Fruit fly (Drosophila melanogaster) whole organism, wandering third instar larva: ENCODE measurements around the gene Sf3b3.
A peak's percentile ranks its signal among the peaks of the same experiment; 100 is the strongest.

Experiments used
- CG9705 ChIP-seq: fragments of 200-800 bp; sonication (Bioruptor generic); optimal IDR thresholded peaks from 2 replicates; lab custom pipeline; 2018; ENCODE audit warnings: missing biosample characterization, mild to moderate bottlenecking, missing genetic modification characterization
- Dfd ChIP-seq: fragments of >200 bp; optimal IDR thresholded peaks from 2 replicates; lab custom pipeline; 2017; ENCODE audit warnings: missing biosample characterization, missing genetic modification characterization
- Dif ChIP-seq: fragments of 200-275, 200-300 bp; sonication (Bioruptor generic); optimal IDR thresholded peaks from 2 replicates; lab custom pipeline; 2018; ENCODE audit warnings: missing biosample characterization, missing genetic modification characterization; ENCODE audit not compliant: partially characterized antibody
- HLH106 ChIP-seq: fragments of 200-800 bp; optimal IDR thresholded peaks from 3 replicates; lab custom pipeline; 2019; ENCODE audit warnings: missing biosample characterization, mild to moderate bottlenecking, missing genetic modification characterization, moderate library complexity
- Hnf4 ChIP-seq: fragments of 200-800 bp; sonication (Bioruptor generic); optimal IDR thresholded peaks from 2 replicates; lab custom pipeline; 2016; ENCODE audit warnings: missing biosample characterization, mild to moderate bottlenecking, missing genetic modification characterization
- Hr83 ChIP-seq: fragments of 200-300 bp; sonication (Bioruptor generic); optimal IDR thresholded peaks from 2 replicates; lab custom pipeline; 2016; ENCODE audit warnings: missing biosample characterization, mild to moderate bottlenecking, missing genetic modification characterization, moderate library complexity; ENCODE audit not compliant: poor library complexity, severe bottlenecking
- Jra ChIP-seq: sonication (Bioruptor generic); optimal IDR thresholded peaks from 2 replicates; lab custom pipeline; 2016; ENCODE audit warnings: missing biosample characterization, missing genetic modification characterization
- N ChIP-seq: fragments of >200 bp; optimal IDR thresholded peaks from 2 replicates; lab custom pipeline; 2018; ENCODE audit warnings: missing biosample characterization, missing external identifiers, missing genetic modification characterization
- OdsH ChIP-seq: fragments of 200-800 bp; sonication (Bioruptor generic); optimal IDR thresholded peaks from 2 replicates; lab custom pipeline; 2016; ENCODE audit warnings: missing biosample characterization, mild to moderate bottlenecking, missing genetic modification characterization
- Rel ChIP-seq, 2 experiments: fragments of 200-800 bp; sonication (Bioruptor generic) in 1 of 2; optimal IDR thresholded peaks; 2 replicates in 1 of 2; 3 replicates in 1 of 2; lab custom pipeline; 2016 to 2019; ENCODE audit warnings: mild to moderate bottlenecking in 2 of 2, missing biosample characterization in 2 of 2, missing genetic modification characterization in 2 of 2, moderate library complexity in 1 of 2
- Sp1 ChIP-seq: fragments of 200-800 bp; sonication (Bioruptor generic); optimal IDR thresholded peaks from 3 replicates; lab custom pipeline; 2019; ENCODE audit warnings: missing biosample characterization, mild to moderate bottlenecking, missing genetic modification characterization, moderate library complexity
- Vsx2 ChIP-seq: fragments of 200-300, 225-300 bp; sonication (Bioruptor generic); optimal IDR thresholded peaks from 2 replicates; lab custom pipeline; 2018; ENCODE audit warnings: missing biosample characterization, missing genetic modification characterization; ENCODE audit not compliant: partially characterized antibody
- br ChIP-seq: fragments of 200-800 bp; sonication (Bioruptor generic); optimal IDR thresholded peaks from 2 replicates; lab custom pipeline; 2016; ENCODE audit warnings: missing biosample characterization, missing genetic modification characterization
- brk ChIP-seq: fragments of 200-800 bp; sonication (Bioruptor generic); optimal IDR thresholded peaks from 2 replicates; lab custom pipeline; 2016; ENCODE audit warnings: missing biosample characterization, mild to moderate bottlenecking, missing genetic modification characterization
- dl ChIP-seq, 2 experiments: fragments of 175-275, 200-275 bp in 1 of 2; fragments of 200-275 bp in 1 of 2; sonication (Bioruptor generic); optimal IDR thresholded peaks; lab custom pipeline; 2018; ENCODE audit warnings: mild to moderate bottlenecking in 2 of 2, missing biosample characterization in 2 of 2, missing genetic modification characterization in 2 of 2, moderate library complexity in 2 of 2; ENCODE audit not compliant: partially characterized antibody in 2 of 2, insufficient read depth in 1 of 2
- dmrt93B ChIP-seq: fragments of 200-800 bp; sonication (Bioruptor generic); optimal IDR thresholded peaks from 2 replicates; lab custom pipeline; 2018; ENCODE audit warnings: missing biosample characterization, mild to moderate bottlenecking, missing genetic modification characterization
- dsf ChIP-seq: sonication (Bioruptor generic); optimal IDR thresholded peaks from 2 replicates; lab custom pipeline; 2016; ENCODE audit warnings: missing biosample characterization, missing genetic modification characterization, borderline replicate concordance
- ey ChIP-seq: fragments of 200-800 bp; sonication (Bioruptor generic); optimal IDR thresholded peaks from 2 replicates; lab custom pipeline; 2016; ENCODE audit warnings: missing biosample characterization, missing genetic modification characterization
- foxo ChIP-seq, 2 experiments: fragments of 200-800 bp; sonication (Bioruptor generic); optimal IDR thresholded peaks; 2 replicates in 1 of 2; 3 replicates in 1 of 2; lab custom pipeline; 2016 to 2017; ENCODE audit warnings: missing biosample characterization in 2 of 2, missing genetic modification characterization in 2 of 2
- fru ChIP-seq: fragments of 200-800 bp; sonication (Bioruptor generic); optimal IDR thresholded peaks from 3 replicates; lab custom pipeline; 2016; ENCODE audit warnings: missing biosample characterization, mild to moderate bottlenecking, missing genetic modification characterization
- h ChIP-seq: fragments of 200-800 bp; sonication (Bioruptor generic); optimal IDR thresholded peaks from 3 replicates; lab custom pipeline; 2016; ENCODE audit warnings: missing biosample characterization, mild to moderate bottlenecking, missing genetic modification characterization
- lola ChIP-seq: fragments of >200 bp; optimal IDR thresholded peaks from 2 replicates; lab custom pipeline; 2017; ENCODE audit warnings: missing biosample characterization, missing genetic modification characterization
- psq ChIP-seq: fragments of 200-800 bp; sonication (Bioruptor generic); optimal IDR thresholded peaks from 3 replicates; lab custom pipeline; 2017; ENCODE audit warnings: missing biosample characterization, mild to moderate bottlenecking, missing genetic modification characterization, moderate library complexity
- rgr ChIP-seq: fragments of 200-800 bp; sonication (Bioruptor generic); optimal IDR thresholded peaks from 3 replicates; lab custom pipeline; 2016; ENCODE audit warnings: missing biosample characterization, mild to moderate bottlenecking, missing genetic modification characterization
- sage ChIP-seq: fragments of 200-800 bp; sonication (Bioruptor generic); optimal IDR thresholded peaks from 2 replicates; lab custom pipeline; 2016; ENCODE audit warnings: missing biosample characterization, mild to moderate bottlenecking, missing genetic modification characterization
- sv ChIP-seq: fragments of 200-800 bp; sonication (Bioruptor generic); optimal IDR thresholded peaks from 3 replicates; lab custom pipeline; 2016; ENCODE audit warnings: missing biosample characterization, missing genetic modification characterization
- tai ChIP-seq: sonication (Bioruptor generic); optimal IDR thresholded peaks from 2 replicates; lab custom pipeline; 2016; ENCODE audit warnings: missing biosample characterization, missing genetic modification characterization
- usp ChIP-seq: fragments of >200 bp; optimal IDR thresholded peaks from 2 replicates; lab custom pipeline; 2017; ENCODE audit warnings: missing biosample characterization, missing genetic modification characterization
- woc ChIP-seq: sonication (Bioruptor generic); optimal IDR thresholded peaks from 2 replicates; lab custom pipeline; 2016; ENCODE audit warnings: missing biosample characterization, mild to moderate bottlenecking, missing genetic modification characterization

Sf3b3 gene

dm6 chr3L:799837-800513 lies 33.2 kb downstream of the Sf3b3 start:
- TF ChIP-seq HLH106, result peak; percentile 71
- no peak for TF ChIP-seq Dif (GFP tag; lab: Kevin White, UChicago)
- peak; percentile 78 for TF ChIP-seq h (GFP tag; lab: Kevin White, UChicago)
- TF ChIP-seq sv, result no peak
- peak; percentile 53 for TF ChIP-seq dmrt93B (GFP tag; lab: Kevin White, UChicago)
- peak; percentile 62 for TF ChIP-seq rgr (GFP tag; lab: Kevin White, UChicago)
- peak; percentile 66 for TF ChIP-seq OdsH (GFP tag; lab: Kevin White, UChicago)
- TF ChIP-seq fru (GFP tag; lab: Kevin White, UChicago), result peak; percentile 76
- TF ChIP-seq tai (GFP tag; lab: Kevin White, UChicago), result no peak
- no peak for TF ChIP-seq Hr83 (GFP tag; lab: Kevin White, UChicago)
- TF ChIP-seq Jra (GFP tag; lab: Kevin White, UChicago), result no peak
- TF ChIP-seq br (GFP tag; lab: Kevin White, UChicago), result peak; percentile 64
- TF ChIP-seq dsf (GFP tag; lab: Kevin White, UChicago), result no peak
- TF ChIP-seq ey (GFP tag; lab: Kevin White, UChicago), result peak; percentile 77
- TF ChIP-seq foxo (GFP tag; optimal IDR thresholded peaks at IDR 0.05; lab: Kevin White, UChicago), result peak in 1 of 2 experiments; percentile 68
- peak; percentile 65 for TF ChIP-seq woc (GFP tag; lab: Kevin White, UChicago)
- TF ChIP-seq N (GFP tag; lab: Kevin White, UChicago), result no peak
- TF ChIP-seq brk, result no peak
- peak; percentile 52 for TF ChIP-seq psq (GFP tag; lab: Kevin White, UChicago)
- TF ChIP-seq Rel (GFP tag; optimal IDR thresholded peaks at IDR 0.05; lab: Kevin White, UChicago), result no peak
- peak; percentile 1 for TF ChIP-seq Rel (tag; optimal IDR thresholded peaks at IDR 0.05; lab: Kevin White, UChicago)
- peak; percentile 70 for TF ChIP-seq Hnf4 (GFP tag; lab: Kevin White, UChicago)
- peak; percentile 23 for TF ChIP-seq sage (GFP tag; lab: Kevin White, UChicago)
- peak; percentile 62 for TF ChIP-seq Sp1 (GFP tag; lab: Kevin White, UChicago)
- peak; percentile 11 for TF ChIP-seq Vsx2 (GFP tag; lab: Kevin White, UChicago)
- no peak for TF ChIP-seq lola (GFP tag; lab: Kevin White, UChicago)

- TF ChIP-seq h (GFP tag; lab: Kevin White, UChicago) (peak; percentile 26), HLH106 (peak; percentile 24), foxo (GFP tag; optimal IDR thresholded peaks at IDR 0.05; lab: Kevin White, UChicago) (peak in 1 of 2 experiments; percentile 20), fru (GFP tag; lab: Kevin White, UChicago) (peak; percentile 31), psq (GFP tag; lab: Kevin White, UChicago) (no peak), sage (GFP tag; lab: Kevin White, UChicago) (peak; percentile 1)
Observed at dm6 chr3L:796926-797802, 36.0 kb downstream of the Sf3b3 start.

- no peak for TF ChIP-seq fru (GFP tag; lab: Kevin White, UChicago)
- no peak for TF ChIP-seq dl (GFP tag; optimal IDR thresholded peaks at IDR 0.05; lab: Kevin White, UChicago; ENCODE audit: insufficient read depth in 1 of 2, partially characterized antibody in 2 of 2)
- no peak for TF ChIP-seq sv
- TF ChIP-seq Dfd (GFP tag; lab: Kevin White, UChicago), result no peak
- no peak for TF ChIP-seq Vsx2 (GFP tag; lab: Kevin White, UChicago)
- no peak for TF ChIP-seq CG9705
- no peak for TF ChIP-seq h (GFP tag; lab: Kevin White, UChicago)
- TF ChIP-seq usp, result no peak
- TF ChIP-seq psq (GFP tag; lab: Kevin White, UChicago), result no peak
- no peak for TF ChIP-seq dmrt93B (GFP tag; lab: Kevin White, UChicago)
- TF ChIP-seq, all 38 proteins: peak for 0
Observed at dm6 chr3L:795001-795400, 38.2 kb downstream of the Sf3b3 start.
